Worm (Caenorhabditis elegans): ENCODE results near the gene che-12.

che-12 gene

DNA sequence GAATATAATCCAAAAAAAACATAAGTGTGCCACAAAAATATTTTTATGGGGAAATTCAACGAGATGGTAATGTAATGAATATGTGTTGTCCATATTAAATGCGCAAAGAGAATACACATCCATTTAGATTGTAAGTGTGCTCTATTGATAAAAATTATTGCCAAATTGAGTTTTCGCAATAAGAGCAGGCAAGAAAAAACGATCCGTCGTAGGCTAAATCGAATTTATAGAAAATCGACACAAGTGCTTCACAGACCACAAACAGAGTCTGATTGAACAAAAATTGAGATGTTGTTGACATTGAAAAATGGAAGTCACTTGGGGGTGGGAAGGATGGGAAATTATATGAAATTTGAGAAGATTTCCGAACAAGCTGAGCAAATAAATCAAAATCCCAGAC, 42.2 kb downstream of the che-12 start:
- no peak for TF ChIP-seq nfyb-1 (GFP tag; IDR thresholded peaks at IDR 0.05)
- TF ChIP-seq egrh-3 (GFP tag; IDR thresholded peaks at IDR 0.05): no peak
- no peak for TF ChIP-seq lin-40 (tag; optimal IDR thresholded peaks at IDR 0.05)
- TF ChIP-seq somi-1 (GFP tag; optimal IDR thresholded peaks at IDR 0.05): no peak
- no peak for TF ChIP-seq sea-2 (GFP tag; IDR thresholded peaks at IDR 0.05)
- TF ChIP-seq let-607 (tag; optimal IDR thresholded peaks at IDR 0.05): no peak
- TF ChIP-seq nhr-120 (GFP tag; IDR thresholded peaks at IDR 0.05): no peak
- no peak for TF ChIP-seq akir-1 (GFP tag; optimal IDR thresholded peaks at IDR 0.05)
- TF ChIP-seq zim-3 (tag; optimal IDR thresholded peaks at IDR 0.05): no peak
- TF ChIP-seq tlf-1 (GFP tag; optimal IDR thresholded peaks at IDR 0.05): no peak
- no peak for TF ChIP-seq F10E7.11 (tag; optimal IDR thresholded peaks at IDR 0.05)
- TF ChIP-seq B0336.3 (GFP tag; IDR thresholded peaks at IDR 0.05): no peak
- no peak for TF ChIP-seq nhr-179 (tag; optimal IDR thresholded peaks at IDR 0.05)
- no peak for TF ChIP-seq sdz-38 (tag; optimal IDR thresholded peaks at IDR 0.05)

DNA sequence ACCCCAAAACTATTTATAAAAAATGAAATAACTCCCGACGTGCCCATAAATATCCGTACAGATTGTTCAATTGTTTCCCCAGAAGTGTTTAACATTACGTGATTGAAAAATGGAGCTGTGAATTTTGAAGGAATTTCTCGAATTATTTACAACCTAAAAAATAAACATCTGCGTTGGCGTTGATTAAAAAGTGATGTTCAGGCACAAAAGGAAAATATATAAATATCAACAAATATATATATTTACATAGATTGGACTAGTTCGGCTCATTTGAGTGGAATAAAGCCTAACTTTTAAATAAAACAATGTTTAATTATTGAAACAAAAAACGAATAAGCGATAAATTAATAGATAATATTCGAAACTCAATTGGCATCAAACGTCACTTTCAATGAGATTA, 46.7 kb downstream of the che-12 start, which contains the start of gene sri-18:
TSS of gene sri-18 (minus strand) at position 101 of the 400 bp plus-strand sequence.
- TF ChIP-seq F10E7.11 (tag; optimal IDR thresholded peaks at IDR 0.05) (no peak), lin-40 (tag; optimal IDR thresholded peaks at IDR 0.05) (no peak), nfya-1 (tag; optimal IDR thresholded peaks at IDR 0.05; ENCODE audit: borderline replicate concordance, insufficient read depth) (no peak), hlh-26 (GFP tag; conservative IDR thresholded peaks at IDR 0.05) (no peak), Y67H2A.10 (GFP tag; conservative IDR thresholded peaks at IDR 0.05) (no peak), ztf-28 (GFP tag; IDR thresholded peaks at IDR 0.05) (no peak), F39B2.1 (GFP tag; IDR thresholded peaks at IDR 0.05) (no peak), snpc-1.3 (tag; optimal IDR thresholded peaks at IDR 0.05; ENCODE audit: insufficient read depth) (no peak), rcor-1 (GFP tag; IDR thresholded peaks at IDR 0.05) (no peak), rec-8 (tag; optimal IDR thresholded peaks at IDR 0.05) (no peak), nhr-179 (tag; optimal IDR thresholded peaks at IDR 0.05) (no peak), ccch-3 (GFP tag; optimal IDR thresholded peaks at IDR 0.05) (no peak), nhr-27 (tag; optimal IDR thresholded peaks at IDR 0.05) (no peak), madf-6 (GFP tag; IDR thresholded peaks at IDR 0.05) (no peak), efl-1 (GFP tag; optimal IDR thresholded peaks at IDR 0.05) (no peak), die-1 (tag; optimal IDR thresholded peaks at IDR 0.05) (no peak), egl-44 (GFP tag; IDR thresholded peaks at IDR 0.05) (no peak), hlh-12 (tag; optimal IDR thresholded peaks at IDR 0.05) (no peak)

DNA sequence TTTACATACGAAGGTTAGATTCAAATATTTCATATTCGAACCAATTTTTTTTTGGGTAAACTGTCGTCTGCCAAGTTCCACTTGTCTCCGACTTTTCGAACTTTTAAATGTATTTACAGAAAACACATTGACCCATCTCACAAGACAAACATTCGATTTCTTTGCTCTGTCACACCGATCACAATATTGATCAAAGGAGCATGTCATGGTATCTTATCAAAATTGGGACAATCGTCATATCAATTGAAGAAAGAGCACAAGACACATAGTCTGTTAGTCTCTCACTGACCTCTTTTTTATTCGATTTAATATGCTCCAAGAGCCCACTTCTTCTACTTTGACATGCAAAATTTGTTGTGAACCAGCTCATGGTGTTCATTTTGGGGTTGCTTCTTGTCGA, 51.1 kb downstream of the che-12 start, which contains the start of gene nhr-232:
TSS of gene nhr-232 (plus strand) at position 121 of the 400 bp plus-strand sequence.
- TF ChIP-seq nhr-80 (tag; optimal IDR thresholded peaks at IDR 0.05): peak; percentile 91
- no peak for TF ChIP-seq F22D6.2 (tag; optimal IDR thresholded peaks at IDR 0.05)
- TF ChIP-seq egl-44 (GFP tag; IDR thresholded peaks at IDR 0.05): no peak
- no peak for TF ChIP-seq hrde-1 (tag; optimal IDR thresholded peaks at IDR 0.05; ENCODE audit: borderline replicate concordance)
- no peak for TF ChIP-seq egl-18 (GFP tag; IDR thresholded peaks at IDR 0.05)
- TF ChIP-seq efl-1 (GFP tag; optimal IDR thresholded peaks at IDR 0.05): no peak
- no peak for TF ChIP-seq ztf-26 (tag; optimal IDR thresholded peaks at IDR 0.05)
- TF ChIP-seq lir-1 (GFP tag; conservative IDR thresholded peaks at IDR 0.05): no peak
- no peak for TF ChIP-seq xnd-1 (tag; optimal IDR thresholded peaks at IDR 0.05)
- TF ChIP-seq ceh-58 (GFP tag; IDR thresholded peaks at IDR 0.05): no peak
- no peak for TF ChIP-seq lsl-1 (GFP tag; optimal IDR thresholded peaks at IDR 0.05)
- no peak for TF ChIP-seq ceh-79 (tag; optimal IDR thresholded peaks at IDR 0.05)
- no peak for TF ChIP-seq Y53G8AR.9 (GFP tag; conservative IDR thresholded peaks at IDR 0.05)
- no peak for TF ChIP-seq attf-6 (GFP tag; IDR thresholded peaks at IDR 0.05)
- no peak for TF ChIP-seq ekl-4 (GFP tag; IDR thresholded peaks at IDR 0.05)
- peak; percentile 31 for TF ChIP-seq pha-4 (tag; optimal IDR thresholded peaks at IDR 0.05)
- no peak for TF ChIP-seq nfya-1 (tag; optimal IDR thresholded peaks at IDR 0.05; ENCODE audit: borderline replicate concordance, insufficient read depth)
- TF ChIP-seq F57A8.1 (GFP tag; optimal IDR thresholded peaks at IDR 0.05): no peak
- no peak for TF ChIP-seq let-607 (tag; optimal IDR thresholded peaks at IDR 0.05)
- TF ChIP-seq cebp-1 (GFP tag; IDR thresholded peaks at IDR 0.05): no peak
- peak; percentile 32 for TF ChIP-seq cebp-1 (tag; optimal IDR thresholded peaks at IDR 0.05)

Measured in whole organism, young adult.